Worm (Caenorhabditis elegans) whole organism, late embryonic: ENCODE measurements around the gene nuo-3.

Experiments used
- K09A11.1 ChIP-seq: sonication (generic microtip); optimal IDR thresholded peaks from 2 replicates; lab custom pipeline; 2017; ENCODE audit warnings: antibody characterized with exemption, mild to moderate bottlenecking, missing genetic modification characterization, missing compliant biosample characterization; ENCODE audit not compliant: insufficient read depth
- ama-1 ChIP-seq: fragments of 150-350 bp; optimal IDR thresholded peaks from 2 replicates; lab custom pipeline; 2014
- ceh-18 ChIP-seq: sonication (generic microtip); optimal IDR thresholded peaks from 2 replicates; lab custom pipeline; 2016; ENCODE audit warnings: missing genetic modification characterization, missing compliant biosample characterization
- ceh-19 ChIP-seq: fragments of 200-800 bp; sonication (Bioruptor generic); optimal IDR thresholded peaks from 2 replicates; lab custom pipeline; 2018; ENCODE audit warnings: mild to moderate bottlenecking, missing genetic modification characterization, missing compliant biosample characterization
- ceh-34 ChIP-seq: sonication (generic microtip); optimal IDR thresholded peaks from 2 replicates; lab custom pipeline; 2016; ENCODE audit warnings: mild to moderate bottlenecking, missing genetic modification characterization, missing compliant biosample characterization
- ceh-45 ChIP-seq: fragments of 200-800 bp; sonication (Bioruptor generic); IDR thresholded peaks from 2 replicates; pipeline ENCODE4 v1.3.6; 2022; ENCODE audit warnings: missing genetic modification reagents, missing genetic modification characterization, missing compliant biosample characterization
- ceh-48 ChIP-seq: sonication (generic microtip); optimal IDR thresholded peaks from 2 replicates; lab custom pipeline; 2016; ENCODE audit warnings: missing genetic modification characterization, inconsistent platforms, missing compliant biosample characterization
- ceh-6 ChIP-seq: fragments of 200-800 bp; sonication (Bioruptor generic); optimal IDR thresholded peaks from 2 replicates; lab custom pipeline; 2018; ENCODE audit warnings: mild to moderate bottlenecking, missing genetic modification characterization, missing compliant biosample characterization
- dmd-4 ChIP-seq: sonication (generic microtip); optimal IDR thresholded peaks from 2 replicates; lab custom pipeline; 2016; ENCODE audit warnings: borderline replicate concordance, missing genetic modification characterization, missing compliant biosample characterization
- dve-1 ChIP-seq: sonication (generic microtip); optimal IDR thresholded peaks from 2 replicates; lab custom pipeline; 2017; ENCODE audit warnings: antibody characterized with exemption, mild to moderate bottlenecking, missing genetic modification characterization, missing compliant biosample characterization
- elt-4 ChIP-seq: sonication (generic microtip); optimal IDR thresholded peaks from 2 replicates; lab custom pipeline; 2016; ENCODE audit warnings: missing genetic modification characterization, missing compliant biosample characterization
- fkh-10 ChIP-seq: fragments of 150-350 bp; optimal IDR thresholded peaks from 2 replicates; lab custom pipeline; 2014; ENCODE audit warnings: missing biosample characterization, missing genetic modification reagents, missing genetic modification characterization
- fkh-6 ChIP-seq: sonication (generic microtip); optimal IDR thresholded peaks from 2 replicates; lab custom pipeline; 2016; ENCODE audit warnings: missing genetic modification characterization, missing compliant biosample characterization
- gmeb-2 ChIP-seq: sonication (generic microtip); optimal IDR thresholded peaks from 2 replicates; lab custom pipeline; 2016; ENCODE audit warnings: missing genetic modification characterization, inconsistent platforms, missing compliant biosample characterization
- hlh-13 ChIP-seq: fragments of 200-800 bp; sonication (Bioruptor generic); optimal IDR thresholded peaks from 2 replicates; lab custom pipeline; 2018; ENCODE audit warnings: mild to moderate bottlenecking, missing genetic modification characterization, missing compliant biosample characterization
- lim-6 ChIP-seq: sonication (generic microtip); optimal IDR thresholded peaks from 2 replicates; lab custom pipeline; 2016; ENCODE audit warnings: missing genetic modification characterization, missing compliant biosample characterization
- mec-3 ChIP-seq: sonication (generic microtip); optimal IDR thresholded peaks from 2 replicates; lab custom pipeline; 2016; ENCODE audit warnings: borderline replicate concordance, missing genetic modification characterization, missing compliant biosample characterization
- nfya-1 ChIP-seq: sonication (generic microtip); optimal IDR thresholded peaks from 2 replicates; lab custom pipeline; 2017; ENCODE audit warnings: missing genetic modification characterization, mild to moderate bottlenecking, missing compliant biosample characterization, antibody characterized with exemption, moderate library complexity
- nhr-232 ChIP-seq: sonication (generic microtip); optimal IDR thresholded peaks from 2 replicates; lab custom pipeline; 2016; ENCODE audit warnings: missing genetic modification characterization, missing compliant biosample characterization
- npax-4 ChIP-seq: sonication (generic microtip); optimal IDR thresholded peaks from 2 replicates; lab custom pipeline; 2016; ENCODE audit warnings: missing genetic modification characterization, missing compliant biosample characterization
- pag-3 ChIP-seq: sonication (generic microtip); optimal IDR thresholded peaks from 2 replicates; lab custom pipeline; 2016; ENCODE audit warnings: missing compliant biosample characterization, missing genetic modification characterization, borderline replicate concordance
- pat-9 ChIP-seq: fragments of 200-800 bp; sonication (Bioruptor generic); optimal IDR thresholded peaks from 2 replicates; lab custom pipeline; 2018; ENCODE audit warnings: mild to moderate bottlenecking, missing genetic modification characterization, moderate library complexity, missing compliant biosample characterization
- pqm-1 ChIP-seq: sonication (generic microtip); optimal IDR thresholded peaks from 2 replicates; lab custom pipeline; 2016; ENCODE audit warnings: missing genetic modification characterization, missing compliant biosample characterization
- pros-1 ChIP-seq: fragments of 150-350 bp; optimal IDR thresholded peaks from 2 replicates; lab custom pipeline; 2014; ENCODE audit warnings: missing biosample characterization, missing genetic modification reagents, missing genetic modification characterization
- ref-2 ChIP-seq: sonication (generic microtip); optimal IDR thresholded peaks from 2 replicates; lab custom pipeline; 2016; ENCODE audit warnings: missing genetic modification characterization, missing compliant biosample characterization
- rnt-1 ChIP-seq: sonication (generic microtip); optimal IDR thresholded peaks from 2 replicates; lab custom pipeline; 2016; ENCODE audit warnings: missing genetic modification characterization, missing compliant biosample characterization
- sdc-2 ChIP-seq: sonication (generic microtip); optimal IDR thresholded peaks from 2 replicates; lab custom pipeline; 2016; ENCODE audit warnings: missing genotype, missing genetic modification characterization, missing compliant biosample characterization
- sox-2 ChIP-seq: fragments of 200-800 bp; sonication (Bioruptor generic); IDR thresholded peaks from 2 replicates; pipeline ENCODE4 v1.3.6; 2022; ENCODE audit warnings: missing genetic modification reagents, missing genetic modification characterization, missing compliant biosample characterization
- tbx-2 ChIP-seq: sonication (generic microtip); optimal IDR thresholded peaks from 2 replicates; lab custom pipeline; 2016; ENCODE audit warnings: missing genetic modification characterization, missing compliant biosample characterization
- ttx-3 ChIP-seq: sonication (generic microtip); optimal IDR thresholded peaks from 2 replicates; lab custom pipeline; 2016; ENCODE audit warnings: missing genetic modification reagents, missing genetic modification characterization, missing compliant biosample characterization
- unc-3 ChIP-seq, 2 experiments: fragments of 200-800 bp in 1 of 2; sonication (Bioruptor generic) in 1 of 2; sonication (generic microtip) in 1 of 2; conservative IDR thresholded peaks in 1 of 2; optimal IDR thresholded peaks in 1 of 2; 2 replicates each; pipeline versions ENCODE4 v1.3.6 to Lab custom; 2016 to 2022; ENCODE audit warnings: missing compliant biosample characterization in 2 of 2, missing genetic modification characterization in 2 of 2, missing genetic modification reagents in 1 of 2
- unc-55 ChIP-seq: sonication (generic microtip); optimal IDR thresholded peaks from 2 replicates; lab custom pipeline; 2017; ENCODE audit warnings: missing biosample characterization, missing genetic modification reagents, missing genetic modification characterization
- unc-86 ChIP-seq: sonication (generic microtip); optimal IDR thresholded peaks from 2 replicates; lab custom pipeline; 2016; ENCODE audit warnings: missing genetic modification characterization, missing compliant biosample characterization

nuo-3 gene

ce11 chrIV:14802316-14802715 is 5.0 kb upstream of the nuo-3 start, which contains the start of gene Y57G11C.1142:
Y57G11C.1142 (plus strand) TSS chrIV:14802616.
- TF ChIP-seq pros-1 (tag; lab: Kevin White, UChicago) (no peak), pag-3 (tag; lab: Kevin White, UChicago) (no peak), nfya-1 (no peak), gmeb-2 (tag; lab: Kevin White, UChicago) (no peak), ceh-18 (tag; lab: Kevin White, UChicago) (no peak), lim-6 (tag; lab: Kevin White, UChicago) (no peak), sdc-2 (no peak), K09A11.1 (tag; lab: Kevin White, UChicago) (no peak), tbx-2 (tag; lab: Kevin White, UChicago) (no peak), unc-55 (GFP tag; lab: Kevin White, UChicago) (no peak), hlh-13 (GFP tag; lab: Kevin White, UChicago) (no peak), nhr-232 (tag; lab: Kevin White, UChicago) (no peak), ceh-6 (GFP tag; lab: Kevin White, UChicago) (no peak), npax-4 (tag; lab: Kevin White, UChicago) (no peak), pat-9 (no peak), mec-3 (tag; lab: Kevin White, UChicago) (no peak), ref-2 (tag; lab: Kevin White, UChicago) (no peak), ceh-34 (tag; lab: Kevin White, UChicago) (no peak), dve-1 (no peak)

ce11 chrIV:14800931-14801330 is 3.6 kb upstream of the nuo-3 start:
- no peak for TF ChIP-seq npax-4 (tag; lab: Kevin White, UChicago)
- TF ChIP-seq ceh-45 (GFP tag; lab: Robert Waterston, UW) = no peak
- TF ChIP-seq nfya-1 = peak; percentile 68
- TF ChIP-seq, all 69 proteins: peak for 1

- no peak for TF ChIP-seq ceh-6 (GFP tag; lab: Kevin White, UChicago)
- no peak for TF ChIP-seq elt-4
- no peak for TF ChIP-seq fkh-6 (tag; lab: Kevin White, UChicago)
- no peak for TF ChIP-seq nfya-1
- no peak for TF ChIP-seq K09A11.1 (tag; lab: Kevin White, UChicago)
- no peak for TF ChIP-seq ceh-48 (tag; lab: Kevin White, UChicago)
- no peak for TF ChIP-seq ceh-18 (tag; lab: Kevin White, UChicago)
- no peak for TF ChIP-seq dmd-4 (tag; lab: Kevin White, UChicago)
- TF ChIP-seq sox-2 (GFP tag; lab: Robert Waterston, UW) = no peak
- TF ChIP-seq ama-1 (lab: Kevin White, UChicago) = no peak
- TF ChIP-seq rnt-1 = no peak
- TF ChIP-seq unc-86 (tag; lab: Kevin White, UChicago) = no peak
- TF ChIP-seq, all 69 proteins: peak for 0
Measured at ce11 chrIV:14799186-14799585, 1.8 kb upstream of the nuo-3 start, which contains the start of gene Y57G11C.14. Y57G11C.14 (plus strand) TSS chrIV:14799311.

ce11 chrIV:14797849-14798248 is 505 bp upstream of the nuo-3 start, which contains the start of gene arl-8:
arl-8 (plus strand) TSS chrIV:14798149.
- no peak for TF ChIP-seq npax-4 (tag; lab: Kevin White, UChicago)
- TF ChIP-seq unc-3 (GFP tag; conservative IDR thresholded peaks at IDR 0.05; lab: Robert Waterston, UW) = no peak
- no peak for TF ChIP-seq unc-3 (tag; optimal IDR thresholded peaks at IDR 0.05; lab: Kevin White, UChicago)

ce11 chrIV:14795918-14796488 is 1.3 kb downstream of the nuo-3 start, which contains the start of gene coq-3:
coq-3 (minus strand) TSS chrIV:14796324.
- TF ChIP-seq ttx-3 = no peak
- TF ChIP-seq ceh-19 (GFP tag; lab: Kevin White, UChicago) = no peak
- no peak for TF ChIP-seq fkh-10 (GFP tag; lab: Kevin White, UChicago)
- TF ChIP-seq ceh-18 (tag; lab: Kevin White, UChicago) = no peak
- TF ChIP-seq pqm-1 = no peak
- TF ChIP-seq mec-3 (tag; lab: Kevin White, UChicago) = no peak
- TF ChIP-seq, all 69 proteins: peak for 0
